Fruit fly (Drosophila melanogaster) whole organism, embryonic: ENCODE data around the gene CG5080.

Experiments
- Ada2b ChIP-seq: fragments of 200-800 bp; sonication (Bioruptor generic); IDR thresholded peaks from 2 replicates; pipeline ENCODE4 v1.3.6; 2022; ENCODE audit warnings: missing biosample characterization, missing genetic modification characterization
- Atf-2 ChIP-seq: fragments of 200-800 bp; sonication (Bioruptor generic); optimal IDR thresholded peaks from 2 replicates; lab custom pipeline; 2016; ENCODE audit warnings: missing biosample characterization, missing genetic modification characterization
- B-H2 ChIP-seq: fragments of 200-800 bp; sonication (Bioruptor generic); optimal IDR thresholded peaks from 2 replicates; lab custom pipeline; 2018; ENCODE audit warnings: missing biosample characterization, mild to moderate bottlenecking, missing genetic modification characterization
- Bteb2 ChIP-seq: fragments of 200-800 bp; sonication (Bioruptor generic); optimal IDR thresholded peaks from 2 replicates; lab custom pipeline; 2016; ENCODE audit warnings: missing biosample characterization, missing genetic modification characterization
- CG10979 ChIP-seq: fragments of 200-800 bp; sonication (Bioruptor generic); optimal IDR thresholded peaks from 2 replicates; lab custom pipeline; 2018; ENCODE audit warnings: missing biosample characterization, mild to moderate bottlenecking, missing genetic modification characterization, moderate library complexity
- CG11093 ChIP-seq: fragments of 200-800 bp; sonication (Bioruptor generic); IDR thresholded peaks from 3 replicates; pipeline ENCODE4 v1.3.6; 2022; ENCODE audit warnings: missing biosample characterization, missing genetic modification characterization
- CG11398 ChIP-seq: fragments of 200-800 bp; sonication (Bioruptor generic); optimal IDR thresholded peaks from 2 replicates; lab custom pipeline; 2016; ENCODE audit warnings: missing biosample characterization, missing genetic modification characterization
- CG11723 ChIP-seq: fragments of 200-800 bp; sonication (Bioruptor generic); optimal IDR thresholded peaks from 2 replicates; lab custom pipeline; 2017; ENCODE audit warnings: missing biosample characterization, mild to moderate bottlenecking, missing genetic modification characterization
- CG12744 ChIP-seq: fragments of 200-800 bp; sonication (Bioruptor generic); optimal IDR thresholded peaks from 2 replicates; lab custom pipeline; 2016; ENCODE audit warnings: missing biosample characterization, missing genetic modification characterization
- CG12942 ChIP-seq: fragments of 200-800 bp; sonication (Bioruptor generic); optimal IDR thresholded peaks from 3 replicates; lab custom pipeline; 2016; ENCODE audit warnings: missing biosample characterization, missing genetic modification characterization
- CG13624 ChIP-seq: fragments of 200-800 bp; sonication (Bioruptor generic); optimal IDR thresholded peaks from 2 replicates; lab custom pipeline; 2016; ENCODE audit warnings: missing biosample characterization, missing genetic modification characterization
- CG15073 ChIP-seq: fragments of 200-800 bp; sonication (Bioruptor generic); optimal IDR thresholded peaks from 2 replicates; lab custom pipeline; 2016; ENCODE audit warnings: missing biosample characterization, missing genetic modification characterization
- CG18764 ChIP-seq: fragments of 200-800 bp; sonication (Bioruptor generic); optimal IDR thresholded peaks from 3 replicates; lab custom pipeline; 2016; ENCODE audit warnings: missing biosample characterization, missing genetic modification characterization
- CG2712 ChIP-seq: fragments of 200-800 bp; optimal IDR thresholded peaks from 3 replicates; lab custom pipeline; 2019; ENCODE audit warnings: missing biosample characterization, mild to moderate bottlenecking, missing genetic modification characterization, moderate library complexity
- CG3838 ChIP-seq: fragments of 200-800 bp; sonication (Bioruptor generic); optimal IDR thresholded peaks from 3 replicates; lab custom pipeline; 2016; ENCODE audit warnings: missing biosample characterization, missing genetic modification characterization
- CG3995 ChIP-seq: fragments of 200-800 bp; sonication (Bioruptor generic); optimal IDR thresholded peaks from 3 replicates; lab custom pipeline; 2016; ENCODE audit warnings: missing biosample characterization, missing genetic modification characterization
- CG4424 ChIP-seq: fragments of 200-800 bp; sonication (Bioruptor generic); optimal IDR thresholded peaks from 3 replicates; lab custom pipeline; 2016; ENCODE audit warnings: missing biosample characterization, missing genetic modification characterization
- CG4820 ChIP-seq: fragments of 200-800 bp; sonication (Bioruptor generic); optimal IDR thresholded peaks from 3 replicates; lab custom pipeline; 2016; ENCODE audit warnings: missing biosample characterization, missing genetic modification characterization
- CG4854 ChIP-seq: fragments of 200-800 bp; sonication (Bioruptor generic); optimal IDR thresholded peaks from 2 replicates; lab custom pipeline; 2016; ENCODE audit warnings: missing biosample characterization, missing genetic modification characterization, inconsistent platforms
- CG6175 ChIP-seq: fragments of 200-800 bp; sonication (Bioruptor generic); IDR thresholded peaks from 3 replicates; pipeline ENCODE4 v1.3.6; 2022; ENCODE audit warnings: missing biosample characterization, missing genetic modification characterization
- CG7271 ChIP-seq: fragments of 200-800 bp; sonication (Bioruptor generic); optimal IDR thresholded peaks from 2 replicates; lab custom pipeline; 2018; ENCODE audit warnings: missing biosample characterization, mild to moderate bottlenecking, missing genetic modification characterization, moderate library complexity
- CG8290 ChIP-seq, 3 experiments: fragments of 200-800 bp; sonication (Bioruptor generic); optimal IDR thresholded peaks; 2 replicates each; lab custom pipeline; 2016 to 2019; ENCODE audit warnings: missing biosample characterization in 3 of 3, missing genetic modification characterization in 3 of 3, mild to moderate bottlenecking in 2 of 3, moderate library complexity in 1 of 3
- CG9437 ChIP-seq: fragments of 200-800 bp; sonication (Bioruptor generic); optimal IDR thresholded peaks from 2 replicates; lab custom pipeline; 2018; ENCODE audit warnings: missing biosample characterization, mild to moderate bottlenecking, missing genetic modification characterization
- CG9609 ChIP-seq: fragments of 200-800 bp; sonication (Bioruptor generic); optimal IDR thresholded peaks from 3 replicates; lab custom pipeline; 2016; ENCODE audit warnings: missing biosample characterization, missing genetic modification characterization
- CG9797 ChIP-seq: fragments of 200-800 bp; sonication (Bioruptor generic); optimal IDR thresholded peaks from 3 replicates; lab custom pipeline; 2018; ENCODE audit warnings: missing biosample characterization, mild to moderate bottlenecking, missing genetic modification characterization
- CG9932 ChIP-seq: fragments of 200-800 bp; sonication (Bioruptor generic); IDR thresholded peaks from 2 replicates; pipeline ENCODE4 v1.3.6; 2022; ENCODE audit warnings: missing biosample characterization, missing genetic modification characterization
- D ChIP-seq, 2 experiments: fragments of 200-800 bp in 1 of 2; fragments of >200 bp in 1 of 2; sonication (Bioruptor generic) in 1 of 2; optimal IDR thresholded peaks; 2 replicates in 1 of 2; 3 replicates in 1 of 2; lab custom pipeline; 2017; ENCODE audit warnings: mild to moderate bottlenecking in 1 of 2, missing biosample characterization in 1 of 2, missing genetic modification characterization in 1 of 2, missing genetic modification reagents in 1 of 2
- Dip3 ChIP-seq: fragments of 200-800 bp; sonication (Bioruptor generic); optimal IDR thresholded peaks from 3 replicates; lab custom pipeline; 2016; ENCODE audit warnings: missing biosample characterization, missing genetic modification characterization
- Eip74EF ChIP-seq, 2 experiments: fragments of 200-800 bp in 1 of 2; fragments of >200 bp in 1 of 2; sonication (Bioruptor generic) in 1 of 2; optimal IDR thresholded peaks; 2 replicates each; lab custom pipeline; 2017 to 2019; ENCODE audit warnings: missing biosample characterization in 2 of 2, missing genetic modification characterization in 2 of 2, mild to moderate bottlenecking in 1 of 2, moderate library complexity in 1 of 2
- Ets65A ChIP-seq: fragments of 200-800 bp; sonication (Bioruptor generic); peaks from one replicate; lab custom pipeline; 2016; ENCODE audit warnings: missing biosample characterization, missing genetic modification characterization
- Hey ChIP-seq: fragments of 200-800 bp; sonication (Bioruptor generic); optimal IDR thresholded peaks from 3 replicates; lab custom pipeline; 2018; ENCODE audit warnings: missing biosample characterization, mild to moderate bottlenecking, missing genetic modification characterization
- Poxn ChIP-seq: fragments of 200-800 bp; sonication (Bioruptor generic); IDR thresholded peaks from 2 replicates; pipeline ENCODE4 v1.3.6; 2022; ENCODE audit warnings: missing biosample characterization, missing genetic modification characterization
- Rx ChIP-seq: fragments of 200-800 bp; sonication (Bioruptor generic); IDR thresholded peaks from 2 replicates; pipeline ENCODE4 v1.3.6; 2022; ENCODE audit warnings: missing biosample characterization, missing genetic modification characterization
- Side ChIP-seq: fragments of 200-800 bp; sonication (Bioruptor generic); optimal IDR thresholded peaks from 2 replicates; lab custom pipeline; 2016; ENCODE audit warnings: missing biosample characterization, missing genetic modification characterization
- Six4 ChIP-seq: fragments of 200-800 bp; sonication (Bioruptor generic); optimal IDR thresholded peaks from 2 replicates; lab custom pipeline; 2016; ENCODE audit warnings: missing biosample characterization, missing genetic modification characterization
- Usf ChIP-seq: fragments of 200-800 bp; sonication (Bioruptor generic); optimal IDR thresholded peaks from 2 replicates; lab custom pipeline; 2017; ENCODE audit warnings: missing genotype, missing biosample characterization, missing genetic modification characterization
- chn ChIP-seq: fragments of 200-800 bp; sonication (Bioruptor generic); optimal IDR thresholded peaks from 2 replicates; lab custom pipeline; 2016; ENCODE audit warnings: missing biosample characterization, missing genetic modification characterization
- crp ChIP-seq, 2 experiments: fragments of 200-800 bp; sonication (Bioruptor generic); optimal IDR thresholded peaks; 2 replicates in 1 of 2; 3 replicates in 1 of 2; lab custom pipeline; 2017; ENCODE audit warnings: missing biosample characterization in 2 of 2, missing genetic modification characterization in 2 of 2, mild to moderate bottlenecking in 1 of 2, moderate library complexity in 1 of 2
- her ChIP-seq: fragments of 200-800 bp; sonication (Bioruptor generic); optimal IDR thresholded peaks from 2 replicates; lab custom pipeline; 2016; ENCODE audit warnings: missing biosample characterization, missing genetic modification characterization
- maf-S ChIP-seq: fragments of 200-800 bp; sonication (Bioruptor generic); optimal IDR thresholded peaks from 2 replicates; lab custom pipeline; 2016; ENCODE audit warnings: missing biosample characterization, missing genetic modification characterization
- mam ChIP-seq: fragments of 200-800 bp; sonication (Bioruptor generic); optimal IDR thresholded peaks from 3 replicates; lab custom pipeline; 2016; ENCODE audit warnings: missing biosample characterization, missing genetic modification characterization
- nau ChIP-seq: fragments of 200-800 bp; sonication (Bioruptor generic); optimal IDR thresholded peaks from 3 replicates; lab custom pipeline; 2017; ENCODE audit warnings: missing biosample characterization, mild to moderate bottlenecking, missing genetic modification characterization, missing genetic modification reagents
- pb ChIP-seq: fragments of 200-800 bp; sonication (Bioruptor generic); optimal IDR thresholded peaks from 3 replicates; lab custom pipeline; 2016; ENCODE audit warnings: missing biosample characterization, missing genetic modification characterization
- repo ChIP-seq: fragments of 200-800 bp; sonication (Bioruptor generic); optimal IDR thresholded peaks from 2 replicates; lab custom pipeline; 2016; ENCODE audit warnings: missing biosample characterization, missing genetic modification characterization
- sr ChIP-seq: fragments of 200-800 bp; sonication (Bioruptor generic); IDR thresholded peaks from 3 replicates; pipeline ENCODE4 v1.3.6; 2022; ENCODE audit warnings: missing biosample characterization, missing genetic modification characterization
- sug ChIP-seq: fragments of 200-800 bp; optimal IDR thresholded peaks from 2 replicates; lab custom pipeline; 2019; ENCODE audit warnings: missing biosample characterization, mild to moderate bottlenecking, missing genetic modification characterization, moderate library complexity
- tll ChIP-seq, 2 experiments: fragments of 200-800 bp in 1 of 2; fragments of >200 bp in 1 of 2; sonication (Bioruptor generic) in 1 of 2; optimal IDR thresholded peaks; 2 replicates each; lab custom pipeline; 2017 to 2019; ENCODE audit warnings: missing biosample characterization in 2 of 2, missing genetic modification characterization in 2 of 2, mild to moderate bottlenecking in 1 of 2, moderate library complexity in 1 of 2
- unc-4 ChIP-seq: fragments of 200-800 bp; sonication (Bioruptor generic); IDR thresholded peaks from 2 replicates; pipeline ENCODE4 v1.3.6; 2022; ENCODE audit warnings: missing biosample characterization, missing genetic modification characterization; ENCODE audit not compliant: partially characterized antibody
- vfl ChIP-seq: fragments of 200-800 bp; sonication (Bioruptor generic); optimal IDR thresholded peaks from 2 replicates; lab custom pipeline; 2016; ENCODE audit warnings: missing biosample characterization, missing genetic modification characterization
- zfh2 ChIP-seq: fragments of 200-800 bp; sonication (Bioruptor generic); optimal IDR thresholded peaks from 2 replicates; lab custom pipeline; 2016; ENCODE audit warnings: missing biosample characterization, missing genetic modification characterization

Gene CG5080

DNA sequence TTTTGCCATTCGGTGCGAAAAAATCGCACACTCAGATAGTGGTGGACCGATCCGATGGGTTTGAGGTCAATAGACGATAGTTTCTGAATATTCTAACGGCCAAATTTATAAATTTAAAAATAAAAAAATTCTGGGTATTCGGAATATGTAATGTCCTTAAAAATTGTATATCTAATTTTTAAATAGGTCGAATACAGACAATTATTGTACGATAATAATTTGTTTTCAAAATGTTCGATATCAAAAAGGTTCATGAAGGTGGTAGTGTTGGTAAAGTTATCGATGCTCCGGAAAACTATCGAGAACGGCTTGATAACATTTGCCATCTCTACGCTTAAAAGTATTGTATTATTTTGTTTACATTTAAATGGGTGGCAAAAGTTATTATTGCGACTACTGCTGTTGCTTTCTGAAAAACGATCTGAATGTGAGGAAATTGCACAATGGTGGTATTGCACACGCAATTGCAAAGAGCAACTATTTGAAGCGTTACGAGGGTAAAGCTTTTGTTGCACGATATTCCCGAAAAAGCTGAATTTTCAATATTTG lies 6.3 kb upstream of the CG5080 start, which contains the start of the genes CG31922 and Plap (continued):
- TF ChIP-seq CG6175, result no peak
- peak; percentile 81 for TF ChIP-seq CG13624
- no peak for TF ChIP-seq sr (GFP tag; lab: Robert Waterston, UW)
- TF ChIP-seq CG11093 (GFP tag; lab: Robert Waterston, UW), result no peak
- TF ChIP-seq CG11723 (GFP tag; lab: Kevin White, UChicago), result no peak
- TF ChIP-seq Eip74EF (GFP tag; optimal IDR thresholded peaks at IDR 0.05; lab: Kevin White, UChicago), result no peak
- peak; percentile 76 for TF ChIP-seq mam (GFP tag; lab: Kevin White, UChicago)
- TF ChIP-seq sug, result peak; percentile 87
- peak; percentile 14 for TF ChIP-seq CG9797 (GFP tag; lab: Kevin White, UChicago)
- no peak for TF ChIP-seq CG4854 (GFP tag; lab: Kevin White, UChicago)
- TF ChIP-seq her (GFP tag; lab: Kevin White, UChicago), result peak; percentile 9
- peak; percentile 32 for TF ChIP-seq Atf-2 (GFP tag; lab: Kevin White, UChicago)
- TF ChIP-seq CG12942 (GFP tag; lab: Kevin White, UChicago), result peak; percentile 60
- no peak for TF ChIP-seq Ada2b (GFP tag; lab: Robert Waterston, UW)
- peak; percentile 79 for TF ChIP-seq vfl
- TF ChIP-seq CG9437, result peak; percentile 55
- no peak for TF ChIP-seq pb
- TF ChIP-seq CG10979, result peak; percentile 54
- TF ChIP-seq Bteb2, result peak; percentile 56
- peak; percentile 78 for TF ChIP-seq Dip3 (GFP tag; lab: Kevin White, UChicago)
- TF ChIP-seq chn, result peak; percentile 72
- TF ChIP-seq zfh2 (GFP tag; lab: Kevin White, UChicago), result peak; percentile 84
- TF ChIP-seq Poxn (GFP tag; lab: Robert Waterston, UW), result no peak
- no peak for TF ChIP-seq CG3838 (GFP tag; lab: Kevin White, UChicago)
- no peak for TF ChIP-seq CG15073 (GFP tag; lab: Kevin White, UChicago)
- TF ChIP-seq CG9932 (GFP tag; lab: Robert Waterston, UW), result peak; percentile 89
- peak; percentile 67 for TF ChIP-seq CG12744 (GFP tag; lab: Kevin White, UChicago)
- no peak for TF ChIP-seq Rx (GFP tag; lab: Robert Waterston, UW)
- TF ChIP-seq Ets65A (GFP tag; lab: Kevin White, UChicago), result peak; percentile 95
- TF ChIP-seq D (optimal IDR thresholded peaks at IDR 0.05; lab: Kevin White, UChicago), result no peak
- TF ChIP-seq D (GFP tag; optimal IDR thresholded peaks at IDR 0.05; lab: Kevin White, UChicago), result peak; percentile 28
- peak; percentile 78 for TF ChIP-seq CG2712
- TF ChIP-seq crp (GFP tag; optimal IDR thresholded peaks at IDR 0.05; lab: Kevin White, UChicago), result peak in 1 of 2 experiments; percentile 33
- peak; percentile 66 for TF ChIP-seq CG18764
- TF ChIP-seq CG4424 (GFP tag; lab: Kevin White, UChicago), result peak; percentile 77
- no peak for TF ChIP-seq B-H2 (GFP tag; lab: Kevin White, UChicago)
- peak; percentile 56 for TF ChIP-seq CG4820 (GFP tag; lab: Kevin White, UChicago)
- peak; percentile 7 for TF ChIP-seq repo (GFP tag; lab: Kevin White, UChicago)
- peak; percentile 58 for TF ChIP-seq Side (GFP tag; lab: Kevin White, UChicago)
- TF ChIP-seq CG3995, result peak; percentile 64
- peak; percentile 95 for TF ChIP-seq unc-4 (GFP tag; lab: Robert Waterston, UW)
- TF ChIP-seq CG9609 (GFP tag; lab: Kevin White, UChicago), result peak; percentile 27
- TF ChIP-seq nau (GFP tag; lab: Kevin White, UChicago), result no peak
- TF ChIP-seq tll (GFP tag; optimal IDR thresholded peaks at IDR 0.05; lab: Kevin White, UChicago), result peak in 1 of 2 experiments; percentile 8
- no peak for TF ChIP-seq Hey (tag; lab: Kevin White, UChicago)
- TF ChIP-seq Usf (GFP tag; lab: Kevin White, UChicago), result no peak
- TF ChIP-seq CG8290 (GFP tag; optimal IDR thresholded peaks at IDR 0.05; lab: Kevin White, UChicago), result no peak
- TF ChIP-seq CG8290 (tag; optimal IDR thresholded peaks at IDR 0.05; lab: Kevin White, UChicago), result peak in 1 of 2 experiments; percentile 19
- TF ChIP-seq CG11398 (GFP tag; lab: Kevin White, UChicago), result no peak
- peak; percentile 41 for TF ChIP-seq Six4
- TF ChIP-seq CG7271 (tag; lab: Kevin White, UChicago), result no peak
- peak; percentile 19 for TF ChIP-seq maf-S (GFP tag; lab: Kevin White, UChicago)
